Worm (Caenorhabditis elegans) whole organism, midembryonic: Measurements from ENCODE around the gene pigm-1.

Source experiments
- T22C8.4 ChIP-seq: fragments of 200-800 bp; sonication (Bioruptor generic); IDR thresholded peaks from 2 replicates; pipeline ENCODE4 v1.3.6; 2022; ENCODE audit warnings: missing genetic modification characterization, missing compliant biosample characterization
- flt-1 ChIP-seq: fragments of 200-800 bp; sonication (Bioruptor generic); IDR thresholded peaks from 2 replicates; pipeline ENCODE4 v1.3.6; 2022; ENCODE audit warnings: missing genetic modification characterization, missing compliant biosample characterization
- med-1 ChIP-seq: sonication (generic microtip); optimal IDR thresholded peaks from 2 replicates; lab custom pipeline; 2017; ENCODE audit warnings: missing genetic modification characterization, mild to moderate bottlenecking, missing compliant biosample characterization, antibody characterized with exemption, missing genetic modification reagents; ENCODE audit not compliant: insufficient read depth
- ztf-23 ChIP-seq: fragments of 200-800 bp; sonication (Bioruptor generic); IDR thresholded peaks from 2 replicates; pipeline ENCODE4 v1.3.6; 2022; ENCODE audit warnings: missing genetic modification reagents, missing genetic modification characterization, missing compliant biosample characterization
- ztf-29 ChIP-seq: fragments of 200-800 bp; sonication (Bioruptor generic); IDR thresholded peaks from 2 replicates; pipeline ENCODE4 v1.3.6; 2022; ENCODE audit warnings: missing genetic modification reagents, missing genetic modification characterization, missing compliant biosample characterization

- TF ChIP-seq flt-1 (no peak), T22C8.4 (GFP tag; lab: Robert Waterston, UW) (no peak), med-1 (GFP tag; lab: Kevin White, UChicago) (no peak), ztf-23 (GFP tag; lab: Robert Waterston, UW) (no peak), ztf-29 (no peak)
Measured at ce11 chrII:11312223-11312622, 36.0 kb upstream of the pigm-1 start, which contains the start of gene T24F1.7.
